Fruit fly (Drosophila melanogaster) whole organism: ENCODE results near the gene CG7872.

ENCODE experiments used
- CG8478 ChIP-seq: fragments of >200 bp; optimal IDR thresholded peaks from 2 replicates; lab custom pipeline; 2018; ENCODE audit warnings: inconsistent platforms
- EcR ChIP-seq, 2 experiments: fragments of >200 bp; optimal IDR thresholded peaks; 2 replicates each; lab custom pipeline; 2017; ENCODE audit warnings: missing biosample characterization in 2 of 2, missing genetic modification characterization in 2 of 2, missing genetic modification reagents in 2 of 2
- psq ChIP-seq: fragments of >200 bp; optimal IDR thresholded peaks from 2 replicates; lab custom pipeline; 2017
- usp ChIP-seq: fragments of >200 bp; optimal IDR thresholded peaks from 2 replicates; lab custom pipeline; 2017; ENCODE audit warnings: missing biosample characterization, missing genetic modification characterization, mixed read lengths

- TF ChIP-seq psq (lab: Kevin White, UChicago), result no peak
- no peak for TF ChIP-seq CG8478 (lab: Kevin White, UChicago)
- TF ChIP-seq usp (GFP tag; lab: Kevin White, UChicago), result no peak
- no peak for TF ChIP-seq EcR (GFP tag; optimal IDR thresholded peaks at IDR 0.05; lab: Kevin White, UChicago)
These were observed 33.8 kb downstream of the CG7872 start for dm6 chrX:15611795-15612194.
